Fruit fly (Drosophila melanogaster) whole organism, adult: Measurements from ENCODE around the gene CG17350.

Experiments used
- CG11617 ChIP-seq: fragments of 200-800 bp; sonication (Bioruptor generic); optimal IDR thresholded peaks from 2 replicates; lab custom pipeline; 2017; ENCODE audit warnings: mild to moderate bottlenecking, missing biosample characterization, missing genetic modification reagents, missing genetic modification characterization
- CG12768 ChIP-seq: fragments of 200-800 bp; sonication (Bioruptor generic); optimal IDR thresholded peaks from 2 replicates; lab custom pipeline; 2017; ENCODE audit warnings: missing biosample characterization, missing genetic modification characterization, mild to moderate bottlenecking, moderate library complexity, missing genetic modification reagents
- CG14711 ChIP-seq: fragments of 200-800 bp; sonication (Bioruptor generic); optimal IDR thresholded peaks from 2 replicates; lab custom pipeline; 2018; ENCODE audit warnings: missing biosample characterization, mild to moderate bottlenecking, missing genetic modification characterization, moderate library complexity
- CG1620 ChIP-seq: fragments of 200-800 bp; sonication (Bioruptor generic); optimal IDR thresholded peaks from 2 replicates; lab custom pipeline; 2016; ENCODE audit warnings: missing biosample characterization, missing genetic modification characterization
- CG33017 ChIP-seq: fragments of 200-800 bp; sonication (Bioruptor generic); optimal IDR thresholded peaks from 2 replicates; lab custom pipeline; 2018; ENCODE audit warnings: missing biosample characterization, mild to moderate bottlenecking, missing genetic modification characterization, moderate library complexity
- CG5204 ChIP-seq: fragments of 200-800 bp; sonication (Bioruptor generic); optimal IDR thresholded peaks from 2 replicates; lab custom pipeline; 2016; ENCODE audit warnings: missing biosample characterization, missing genetic modification characterization
- CG7045 ChIP-seq: fragments of 200-800 bp; sonication (Bioruptor generic); optimal IDR thresholded peaks from 2 replicates; lab custom pipeline; 2017; ENCODE audit warnings: missing biosample characterization, mild to moderate bottlenecking, missing genetic modification characterization
- CG7101 ChIP-seq: fragments of 200-800 bp; sonication (Bioruptor generic); optimal IDR thresholded peaks from 2 replicates; lab custom pipeline; 2018; ENCODE audit warnings: missing biosample characterization, mild to moderate bottlenecking, missing genetic modification characterization, moderate library complexity
- Clk ChIP-seq: fragments of 200-800 bp; sonication (Bioruptor generic); optimal IDR thresholded peaks from 2 replicates; lab custom pipeline; 2017; ENCODE audit warnings: missing biosample characterization, missing genetic modification characterization
- Crg-1 ChIP-seq: fragments of 200-800 bp; sonication (Bioruptor generic); optimal IDR thresholded peaks from 2 replicates; lab custom pipeline; 2016; ENCODE audit warnings: missing biosample characterization, missing genetic modification characterization
- Hr96 ChIP-seq: fragments of 200-800 bp; sonication (Bioruptor generic); optimal IDR thresholded peaks from 2 replicates; lab custom pipeline; 2016; ENCODE audit warnings: missing biosample characterization, missing genetic modification characterization
- Mnt ChIP-seq: fragments of 200-800 bp; sonication (Bioruptor generic); optimal IDR thresholded peaks from 2 replicates; lab custom pipeline; 2016; ENCODE audit warnings: missing biosample characterization, mild to moderate bottlenecking, missing genetic modification characterization
- bab1 ChIP-seq: fragments of 200-800 bp; sonication (Bioruptor generic); optimal IDR thresholded peaks from 3 replicates; lab custom pipeline; 2019; ENCODE audit warnings: missing biosample characterization, mild to moderate bottlenecking, missing genetic modification characterization, moderate library complexity
- cic ChIP-seq: fragments of 200-800 bp; sonication (Bioruptor generic); optimal IDR thresholded peaks from 2 replicates; lab custom pipeline; 2017; ENCODE audit warnings: missing biosample characterization, mild to moderate bottlenecking, missing genetic modification characterization, moderate library complexity
- cnc ChIP-seq, 2 experiments: fragments of >200 bp; optimal IDR thresholded peaks; 2 replicates each; lab custom pipeline; 2017
- kay ChIP-seq: fragments of 200-800 bp; sonication (Bioruptor generic); peaks from one replicate; lab custom pipeline; 2016; ENCODE audit warnings: missing biosample characterization, missing genetic modification characterization, borderline replicate concordance
- ovo ChIP-seq: fragments of 200-800 bp; sonication (Bioruptor generic); optimal IDR thresholded peaks from 2 replicates; lab custom pipeline; 2016; ENCODE audit warnings: missing biosample characterization, missing genetic modification characterization
- pad ChIP-seq: fragments of 200-800 bp; sonication (Bioruptor generic); optimal IDR thresholded peaks from 3 replicates; lab custom pipeline; 2017; ENCODE audit warnings: missing biosample characterization, missing genetic modification characterization, mild to moderate bottlenecking, moderate library complexity, missing genetic modification reagents
- tj ChIP-seq: fragments of 200-800 bp; sonication (Bioruptor generic); optimal IDR thresholded peaks from 3 replicates; lab custom pipeline; 2017; ENCODE audit warnings: missing biosample characterization, mild to moderate bottlenecking, missing genetic modification characterization, moderate library complexity
- toe ChIP-seq: fragments of 200-800 bp; sonication (Bioruptor generic); optimal IDR thresholded peaks from 2 replicates; lab custom pipeline; 2016; ENCODE audit warnings: missing biosample characterization, missing genetic modification characterization

The CG17350 gene

DNA sequence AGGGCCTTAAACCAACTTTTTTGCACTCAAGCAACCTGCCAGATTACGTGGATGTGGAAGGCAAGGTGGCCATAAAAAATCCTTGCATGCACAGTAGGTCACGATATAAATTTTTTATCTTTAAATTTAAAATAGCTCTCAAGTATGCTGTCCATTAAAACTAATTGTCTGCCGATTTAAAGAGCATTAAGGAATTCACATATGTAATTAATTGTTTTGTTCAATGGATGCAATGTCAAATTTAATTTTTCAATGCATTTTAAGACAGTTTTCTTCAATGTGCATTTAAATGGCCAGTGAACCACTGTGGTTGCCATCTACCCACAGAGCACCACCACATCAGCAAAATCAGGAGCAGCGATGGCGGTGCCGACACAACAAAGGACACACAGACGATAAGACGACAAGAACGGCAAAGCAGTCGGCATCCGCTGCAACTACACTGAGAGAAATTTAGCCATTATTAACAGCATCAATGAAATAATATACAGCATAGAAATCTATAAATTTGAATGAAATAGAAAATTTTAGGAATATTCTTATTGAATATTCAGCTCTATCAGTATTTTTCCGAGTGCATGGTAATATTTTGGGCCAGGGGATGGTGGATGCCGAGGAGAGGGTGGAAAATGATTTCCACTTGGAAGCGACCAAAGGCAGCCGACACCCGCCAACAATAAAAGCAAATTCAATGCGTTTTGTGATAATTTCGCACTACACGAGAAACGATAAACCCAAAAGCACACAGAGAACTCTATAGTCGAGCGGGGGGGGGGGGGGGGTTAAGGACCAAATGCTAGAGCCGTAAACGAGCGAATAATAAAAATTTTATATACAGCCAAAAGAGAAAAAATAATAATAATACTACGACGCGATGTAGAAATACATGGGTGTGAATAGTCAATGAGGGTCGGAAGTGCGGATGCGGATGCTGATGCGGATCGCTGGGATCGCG is 3.3 kb upstream of the CG17350 start:
- no peak for TF ChIP-seq CG5204 (GFP tag; lab: Kevin White, UChicago)
- TF ChIP-seq CG33017 (tag; lab: Kevin White, UChicago) = no peak
- no peak for TF ChIP-seq Hr96 (GFP tag; lab: Kevin White, UChicago)
- TF ChIP-seq CG7045 = no peak
- TF ChIP-seq cic (GFP tag; lab: Kevin White, UChicago) = no peak
- TF ChIP-seq CG11617 = no peak
- TF ChIP-seq CG14711 (tag; lab: Kevin White, UChicago) = no peak
- TF ChIP-seq pad (GFP tag; lab: Kevin White, UChicago) = no peak
- no peak for TF ChIP-seq Crg-1 (GFP tag; lab: Kevin White, UChicago)
- TF ChIP-seq kay (GFP tag; lab: Kevin White, UChicago) = no peak
- no peak for TF ChIP-seq bab1
- no peak for TF ChIP-seq CG12768
- no peak for TF ChIP-seq toe
- TF ChIP-seq Mnt (GFP tag; lab: Kevin White, UChicago) = no peak
- TF ChIP-seq CG1620 (GFP tag; lab: Kevin White, UChicago) = no peak
- no peak for TF ChIP-seq ovo (GFP tag; lab: Kevin White, UChicago)

DNA sequence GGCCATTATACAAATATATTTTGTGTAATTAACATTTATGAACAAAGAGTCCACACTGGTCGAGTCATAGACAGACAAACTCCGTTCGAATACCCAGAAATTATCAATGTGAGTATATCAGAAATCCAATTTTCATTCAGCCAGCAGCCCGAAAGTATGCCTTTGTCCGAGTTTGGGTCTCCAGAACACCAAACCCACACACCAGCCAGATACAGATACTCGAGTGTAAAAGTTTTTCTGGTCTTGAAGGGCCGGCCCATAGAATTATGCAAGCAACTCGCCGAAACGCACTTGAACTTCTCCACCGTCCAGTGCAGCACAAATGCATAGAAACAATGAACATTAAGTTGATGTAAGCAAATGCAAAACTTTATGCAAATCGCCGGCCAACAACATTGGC is 2.1 kb upstream of the CG17350 start:
- no peak for TF ChIP-seq kay (GFP tag; lab: Kevin White, UChicago)
- no peak for TF ChIP-seq CG1620 (GFP tag; lab: Kevin White, UChicago)
- TF ChIP-seq pad (GFP tag; lab: Kevin White, UChicago) = no peak
- no peak for TF ChIP-seq ovo (GFP tag; lab: Kevin White, UChicago)
- TF ChIP-seq cnc (optimal IDR thresholded peaks at IDR 0.05; lab: Kevin White, UChicago) = no peak
- no peak for TF ChIP-seq Clk
- no peak for TF ChIP-seq tj (GFP tag; lab: Kevin White, UChicago)
- TF ChIP-seq CG33017 (tag; lab: Kevin White, UChicago) = no peak
- TF ChIP-seq Hr96 (GFP tag; lab: Kevin White, UChicago) = no peak
- TF ChIP-seq toe = no peak
- no peak for TF ChIP-seq CG7101 (tag; lab: Kevin White, UChicago)
- TF ChIP-seq CG14711 (tag; lab: Kevin White, UChicago) = no peak
- TF ChIP-seq cic (GFP tag; lab: Kevin White, UChicago) = no peak
- TF ChIP-seq Crg-1 (GFP tag; lab: Kevin White, UChicago) = no peak
- no peak for TF ChIP-seq CG7045
- no peak for TF ChIP-seq bab1
- TF ChIP-seq CG11617 = no peak
- no peak for TF ChIP-seq Mnt (GFP tag; lab: Kevin White, UChicago)
- TF ChIP-seq CG12768 = no peak
- TF ChIP-seq CG5204 (GFP tag; lab: Kevin White, UChicago) = no peak

DNA sequence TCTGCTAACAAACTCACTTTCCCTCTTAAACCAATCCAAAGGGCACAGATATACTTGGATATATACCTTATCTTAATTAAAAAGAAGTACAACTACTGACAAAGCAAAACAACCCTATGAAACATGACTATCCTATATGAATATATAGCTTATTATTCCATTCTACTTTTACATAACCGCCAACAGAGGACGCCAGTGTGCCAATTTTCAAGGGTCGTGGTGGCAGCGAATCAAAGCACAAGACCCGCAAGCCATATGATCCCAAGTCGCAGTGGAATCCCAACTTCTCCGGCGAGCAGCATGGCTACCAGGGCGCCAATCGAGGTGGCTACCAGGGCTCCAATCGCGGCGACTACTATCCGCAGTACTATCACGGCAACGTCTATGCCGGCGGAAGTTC is 1.6 kb downstream of the CG17350 start:
- TF ChIP-seq Crg-1 (GFP tag; lab: Kevin White, UChicago) (no peak), CG7045 (no peak), CG1620 (GFP tag; lab: Kevin White, UChicago) (no peak), CG33017 (tag; lab: Kevin White, UChicago) (no peak), Clk (no peak), cic (GFP tag; lab: Kevin White, UChicago) (no peak), tj (GFP tag; lab: Kevin White, UChicago) (no peak), ovo (GFP tag; lab: Kevin White, UChicago) (no peak), CG11617 (no peak), toe (no peak), Mnt (GFP tag; lab: Kevin White, UChicago) (no peak), cnc (optimal IDR thresholded peaks at IDR 0.05; lab: Kevin White, UChicago) (no peak), Hr96 (GFP tag; lab: Kevin White, UChicago) (no peak), CG14711 (tag; lab: Kevin White, UChicago) (no peak), kay (GFP tag; lab: Kevin White, UChicago) (no peak), CG5204 (GFP tag; lab: Kevin White, UChicago) (no peak)

DNA sequence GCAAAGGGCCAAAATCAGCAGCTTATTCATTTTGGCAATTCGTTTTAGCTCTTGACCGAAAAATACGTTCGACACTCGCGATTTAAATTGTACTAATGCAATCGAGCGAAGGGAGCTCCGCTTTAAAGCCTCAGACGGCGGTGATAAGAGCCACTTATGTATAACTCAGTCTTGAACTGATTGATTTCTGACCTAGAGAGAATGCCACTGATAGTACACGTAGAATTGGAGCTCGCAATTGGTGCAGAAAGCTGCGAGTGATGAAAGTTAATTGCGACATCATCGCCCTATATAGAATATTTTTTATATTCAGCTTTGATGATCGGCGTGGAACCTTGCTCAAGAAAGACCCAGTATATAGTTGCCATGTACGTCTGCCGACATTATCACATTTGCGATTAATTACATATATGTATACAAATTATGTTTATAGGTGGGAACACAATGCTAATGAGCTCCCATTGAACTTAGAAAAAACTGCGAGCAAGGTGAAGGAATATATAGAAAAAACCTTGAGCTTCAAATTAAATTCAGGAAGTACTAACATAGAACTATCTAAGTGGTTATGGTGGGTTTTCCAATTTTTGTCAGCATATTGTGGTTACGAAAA is 5.5 kb downstream of the CG17350 start, which contains the start of gene fon:
Gene fon (minus strand): TSS at position 100 of the 610 bp plus-strand sequence.
- TF ChIP-seq kay (GFP tag; lab: Kevin White, UChicago) = peak; percentile 62
- no peak for TF ChIP-seq toe
- peak; percentile 55 for TF ChIP-seq cic (GFP tag; lab: Kevin White, UChicago)

DNA sequence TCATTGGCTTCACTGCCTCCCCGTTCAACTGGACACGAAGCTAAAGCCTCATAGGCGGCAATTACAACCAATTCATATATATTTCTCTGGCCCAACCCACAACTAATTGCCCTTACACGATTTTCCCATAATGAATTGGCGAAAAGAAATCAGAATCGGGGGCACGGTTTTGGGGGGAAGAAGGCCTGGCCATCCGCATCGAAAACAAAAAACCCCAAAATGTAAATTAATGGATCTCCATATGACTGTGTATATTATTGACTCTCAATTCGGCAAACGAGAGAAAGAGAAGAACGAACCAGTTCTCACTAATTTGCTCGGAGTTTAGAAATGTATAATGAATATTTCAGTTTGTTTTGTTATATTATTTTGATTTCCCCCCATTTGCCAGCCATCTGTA is 8.2 kb downstream of the CG17350 start:
- TF ChIP-seq CG7101 (tag; lab: Kevin White, UChicago) = no peak

DNA sequence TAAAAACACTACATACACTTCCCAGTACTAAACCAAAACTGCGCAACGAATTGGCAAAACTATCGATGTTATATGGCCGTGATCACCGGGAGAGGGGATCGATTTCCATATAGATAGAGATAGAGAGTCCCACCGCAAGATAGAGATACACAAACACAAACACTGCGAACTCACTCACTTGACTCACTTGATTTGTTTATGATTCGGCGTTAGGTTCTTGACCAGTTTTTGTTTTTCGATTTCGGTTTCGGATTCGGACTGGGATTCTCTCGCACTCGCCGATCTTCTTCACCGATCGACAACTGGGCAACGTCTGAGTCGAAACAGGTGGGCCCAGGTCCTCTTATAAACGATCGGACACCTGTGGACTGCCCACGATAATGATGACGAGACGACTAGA is 9.0 kb downstream of the CG17350 start, which contains the start of gene CG17549:
Gene CG17549 (minus strand): TSS at position 327 of the 400 bp plus-strand sequence.
- TF ChIP-seq CG33017 (tag; lab: Kevin White, UChicago) (no peak), Hr96 (GFP tag; lab: Kevin White, UChicago) (no peak), cic (GFP tag; lab: Kevin White, UChicago) (no peak)
